Fruit fly (Drosophila melanogaster): ENCODE data around the gene CG1368.
A peak's percentile ranks its signal among the peaks of the same experiment; 100 is the strongest.

CG1368 gene

DNA sequence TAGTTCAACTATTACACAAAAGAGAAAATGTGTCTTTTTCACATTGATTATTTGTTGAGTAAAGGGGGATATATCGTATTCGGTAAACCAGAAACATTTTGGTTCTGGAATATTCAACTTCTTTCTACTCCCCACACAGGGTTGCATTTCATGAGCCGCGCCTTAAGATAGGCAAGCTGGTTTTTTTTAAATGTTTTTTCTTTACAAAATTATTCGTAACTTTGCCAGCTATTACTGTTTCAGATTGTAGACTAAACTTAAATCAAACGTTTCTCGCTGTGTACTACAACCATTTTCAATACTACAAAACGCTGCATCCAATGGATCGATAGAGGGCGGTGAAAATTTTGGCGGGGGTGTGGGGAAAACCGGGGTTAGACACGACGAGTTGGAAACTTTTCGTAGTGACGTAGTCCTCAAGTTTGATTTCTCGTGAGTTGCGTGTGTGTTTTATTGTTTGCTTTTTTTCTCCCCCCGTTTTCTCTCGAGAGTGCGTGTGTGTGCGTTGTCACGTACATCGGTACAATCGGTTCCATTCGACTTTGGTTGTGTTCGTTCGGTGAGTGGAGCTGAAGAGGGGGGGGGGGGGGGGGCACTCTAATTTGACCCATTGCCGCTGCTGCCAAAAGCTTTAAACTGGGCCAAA, 39.1 kb downstream of the CG1368 start (continued):
- no peak for TF ChIP-seq lmd (GFP tag; IDR thresholded peaks at IDR 0.05)
- TF ChIP-seq prd (optimal IDR thresholded peaks at IDR 0.05) = no peak
- peak; percentile 35; the same call in 1 of the 3 replicates for TF ChIP-seq prd (GFP tag; IDR thresholded peaks at IDR 0.05)
- no peak for TF ChIP-seq fu2 (GFP tag; optimal IDR thresholded peaks at IDR 0.05)
- peak; percentile 31; the same call in 1 of the 2 replicates for TF ChIP-seq CG14441 (GFP tag; IDR thresholded peaks at IDR 0.05)
- TF ChIP-seq abd-A (tag; optimal IDR thresholded peaks at IDR 0.05) = peak; percentile 53
- no peak for TF ChIP-seq CG11247 (GFP tag; IDR thresholded peaks at IDR 0.05)
- TF ChIP-seq nmo (GFP tag; optimal IDR thresholded peaks at IDR 0.05) = peak; percentile 35
- TF ChIP-seq Optix (GFP tag; IDR thresholded peaks at IDR 0.05) = peak; percentile 36; the same call in 1 of the 3 replicates
- no peak for TF ChIP-seq CG4360 (GFP tag; IDR thresholded peaks at IDR 0.05)
- TF ChIP-seq CG2712 (tag; optimal IDR thresholded peaks at IDR 0.05) = peak; percentile 44
- TF ChIP-seq fru (optimal IDR thresholded peaks at IDR 0.05) = no peak
- TF ChIP-seq CG11456 (GFP tag; IDR thresholded peaks at IDR 0.05) = no peak
- TF ChIP-seq grn (GFP tag; optimal IDR thresholded peaks at IDR 0.05) = no peak
- no peak for TF ChIP-seq yki (optimal IDR thresholded peaks at IDR 0.05)
- peak; percentile 33 for TF ChIP-seq Abd-B (GFP tag; optimal IDR thresholded peaks at IDR 0.05)
- no peak for TF ChIP-seq pb (GFP tag; optimal IDR thresholded peaks at IDR 0.05)
- TF ChIP-seq Fer1 (GFP tag; optimal IDR thresholded peaks at IDR 0.05) = peak; percentile 34
- peak; percentile 10 to 35 for TF ChIP-seq dpn (GFP tag; optimal IDR thresholded peaks at IDR 0.05)
- no peak for TF ChIP-seq disco-r (GFP tag; optimal IDR thresholded peaks at IDR 0.05)
- no peak for TF ChIP-seq HLHmδ (GFP tag; optimal IDR thresholded peaks at IDR 0.05)
- TF ChIP-seq chif (GFP tag; optimal IDR thresholded peaks at IDR 0.05) = peak in 1 of 2 experiments; percentile 20
- TF ChIP-seq sd (tag; optimal IDR thresholded peaks at IDR 0.05) = no peak
- no peak for TF ChIP-seq CG9817 (tag; optimal IDR thresholded peaks at IDR 0.05)
- peak; percentile 51 for TF ChIP-seq CG13424 (tag; optimal IDR thresholded peaks at IDR 0.05)
- TF ChIP-seq sob (GFP tag; IDR thresholded peaks at IDR 0.05) = no peak
- no peak for TF ChIP-seq jing (GFP tag; optimal IDR thresholded peaks at IDR 0.05)
- TF ChIP-seq BEAF-32 (GFP tag; optimal IDR thresholded peaks at IDR 0.05) = no peak
- TF ChIP-seq az2 (GFP tag; optimal IDR thresholded peaks at IDR 0.05) = peak; percentile 43
- peak; percentile 10 for TF ChIP-seq CHES-1-like (GFP tag; optimal IDR thresholded peaks at IDR 0.05)
- no peak for TF ChIP-seq Oaz (GFP tag; IDR thresholded peaks at IDR 0.05)
- TF ChIP-seq stwl (tag; optimal IDR thresholded peaks at IDR 0.05) = peak; percentile 55
- TF ChIP-seq peb (GFP tag; IDR thresholded peaks at IDR 0.05) = 0 out of 2 replicates have a peak, but pooled peaks have one; percentile 15
- TF ChIP-seq Dref (GFP tag; IDR thresholded peaks at IDR 0.05) = no peak
- TF ChIP-seq ttk (GFP tag; IDR thresholded peaks at IDR 0.05) = 0 out of 2 replicates have a peak, but pooled peaks have one; percentile 18
- TF ChIP-seq Med (GFP tag) = peak; percentile 76
- peak; percentile 13 for TF ChIP-seq CG12071 (GFP tag; optimal IDR thresholded peaks at IDR 0.05)
- TF ChIP-seq CG31224 (GFP tag; IDR thresholded peaks at IDR 0.05) = no peak
- no peak for TF ChIP-seq CG10321 (GFP tag; IDR thresholded peaks at IDR 0.05)
- peak; percentile 23 for TF ChIP-seq ind (GFP tag; optimal IDR thresholded peaks at IDR 0.05)
- TF ChIP-seq CG7786 (GFP tag; optimal IDR thresholded peaks at IDR 0.05) = peak; percentile 16
- no peak for TF ChIP-seq inv (GFP tag; IDR thresholded peaks at IDR 0.05; ENCODE audit: partially characterized antibody)
- no peak for TF ChIP-seq CG18764 (GFP tag; optimal IDR thresholded peaks at IDR 0.05)
- TF ChIP-seq pan (optimal IDR thresholded peaks at IDR 0.05) = no peak
- TF ChIP-seq pan (GFP tag; optimal IDR thresholded peaks at IDR 0.05 in 1 of 2, IDR thresholded peaks at IDR 0.05 in 1 of 2) = no peak
- TF ChIP-seq Gug (GFP tag; IDR thresholded peaks at IDR 0.05) = no peak
- TF ChIP-seq bcd (GFP tag; optimal IDR thresholded peaks at IDR 0.05) = peak; percentile 12
- TF ChIP-seq CG9876 (GFP tag; optimal IDR thresholded peaks at IDR 0.05) = no peak
- TF ChIP-seq CG34422 (GFP tag; IDR thresholded peaks at IDR 0.05) = no peak
- peak; percentile 40; the same call in 1 of the 2 replicates for TF ChIP-seq CG6689 (GFP tag; IDR thresholded peaks at IDR 0.05)
- no peak for TF ChIP-seq CG8359 (GFP tag; optimal IDR thresholded peaks at IDR 0.05; ENCODE audit: borderline replicate concordance)
- no peak for TF ChIP-seq Poxn (GFP tag; IDR thresholded peaks at IDR 0.05)

Measured in whole organism, embryonic.